Worm (Caenorhabditis elegans) whole organism, young adult: ENCODE results near the gene timm-17B.1.

ENCODE experiments used
- B0019.2 ChIP-seq: fragments of 200-800 bp; sonication (Bioruptor generic); conservative IDR thresholded peaks from 2 replicates; pipeline ENCODE4 v1.3.6; 2022; ENCODE audit warnings: missing genetic modification reagents, missing genetic modification characterization, missing compliant biosample characterization
- C17E4.6 ChIP-seq: fragments of 200-800 bp; sonication (Bioruptor generic); IDR thresholded peaks from 2 replicates; pipeline ENCODE4 v1.3.6; 2022; ENCODE audit warnings: missing genetic modification reagents, missing genetic modification characterization, missing compliant biosample characterization
- F37B4.10 ChIP-seq: fragments of 200-800 bp; sonication (Bioruptor generic); IDR thresholded peaks from 2 replicates; pipeline ENCODE4 v1.3.6; 2022; ENCODE audit warnings: missing genetic modification characterization, missing compliant biosample characterization
- F39B2.1 ChIP-seq: fragments of 200-800 bp; sonication (Bioruptor generic); IDR thresholded peaks from 2 replicates; pipeline ENCODE4 v1.3.6; 2022; ENCODE audit warnings: missing genetic modification reagents, missing genetic modification characterization, missing compliant biosample characterization
- F49E8.2 ChIP-seq: sonication (generic microtip); optimal IDR thresholded peaks from 3 replicates; lab custom pipeline; 2017; ENCODE audit warnings: missing genetic modification characterization, mild to moderate bottlenecking, missing compliant biosample characterization, antibody characterized with exemption, moderate library complexity; ENCODE audit not compliant: insufficient read depth
- Y67H2A.10 ChIP-seq: fragments of 200-800 bp; sonication (Bioruptor generic); conservative IDR thresholded peaks from 2 replicates; pipeline ENCODE4 v1.3.6; 2022; ENCODE audit warnings: missing genetic modification reagents, missing genetic modification characterization, missing compliant biosample characterization
- Y95B8A.8 ChIP-seq: fragments of 200-800 bp; sonication (Bioruptor generic); IDR thresholded peaks from 2 replicates; pipeline ENCODE4 v1.3.6; 2022; ENCODE audit warnings: missing genetic modification reagents, missing genetic modification characterization, missing compliant biosample characterization
- ZK185.1 ChIP-seq: sonication (generic microtip); optimal IDR thresholded peaks from 2 replicates; lab custom pipeline; 2016; ENCODE audit warnings: mild to moderate bottlenecking, missing genetic modification characterization, missing compliant biosample characterization; ENCODE audit not compliant: poor library complexity, severe bottlenecking
- aptf-3 ChIP-seq: fragments of 200-800 bp; sonication (Bioruptor generic); IDR thresholded peaks from 2 replicates; pipeline ENCODE4 v1.3.6; 2022; ENCODE audit warnings: missing genetic modification characterization, missing compliant biosample characterization
- athp-1 ChIP-seq: sonication (generic microtip); optimal IDR thresholded peaks from 2 replicates; lab custom pipeline; 2017; ENCODE audit warnings: mild to moderate bottlenecking, missing genetic modification characterization, missing compliant biosample characterization
- attf-5 ChIP-seq: fragments of 200-800 bp; sonication (Bioruptor generic); optimal IDR thresholded peaks from 2 replicates; lab custom pipeline; 2018; ENCODE audit warnings: mild to moderate bottlenecking, missing genetic modification characterization, missing compliant biosample characterization
- bed-2 ChIP-seq: fragments of 200-800 bp; sonication (Bioruptor generic); IDR thresholded peaks from 2 replicates; pipeline ENCODE4 v1.3.6; 2022; ENCODE audit warnings: missing genetic modification reagents, missing genetic modification characterization, missing compliant biosample characterization
- cebp-2 ChIP-seq: fragments of 200-800 bp; sonication (Bioruptor generic); IDR thresholded peaks from 2 replicates; pipeline ENCODE4 v1.3.6; 2022; ENCODE audit warnings: missing genetic modification characterization, missing compliant biosample characterization
- ceh-100 ChIP-seq: fragments of 200-800 bp; sonication (Bioruptor generic); IDR thresholded peaks from 2 replicates; pipeline ENCODE4 v1.3.6; 2022; ENCODE audit warnings: missing genetic modification reagents, missing genetic modification characterization, missing compliant biosample characterization
- ceh-40 ChIP-seq: fragments of 200-800 bp; sonication (Bioruptor generic); IDR thresholded peaks from 2 replicates; pipeline ENCODE4 v1.3.6; 2022; ENCODE audit warnings: missing genetic modification characterization, missing compliant biosample characterization
- chd-7 ChIP-seq: sonication (generic microtip); optimal IDR thresholded peaks from 2 replicates; lab custom pipeline; 2016; ENCODE audit warnings: mild to moderate bottlenecking, missing genetic modification characterization, moderate library complexity, missing compliant biosample characterization
- dox-1 ChIP-seq: fragments of 200-800 bp; sonication (Bioruptor generic); IDR thresholded peaks from 2 replicates; pipeline ENCODE4 v1.3.6; 2022; ENCODE audit warnings: missing genetic modification reagents, missing genetic modification characterization, missing compliant biosample characterization
- dpff-1 ChIP-seq: sonication (generic microtip); optimal IDR thresholded peaks from 2 replicates; lab custom pipeline; 2017; ENCODE audit warnings: mild to moderate bottlenecking, missing genetic modification characterization, missing compliant biosample characterization
- egl-44 ChIP-seq: fragments of 200-800 bp; sonication (Bioruptor generic); IDR thresholded peaks from 2 replicates; pipeline ENCODE4 v1.3.6; 2022; ENCODE audit warnings: missing genetic modification reagents, missing genetic modification characterization, missing compliant biosample characterization
- egrh-3 ChIP-seq: fragments of 200-800 bp; sonication (Bioruptor generic); IDR thresholded peaks from 2 replicates; pipeline ENCODE4 v1.3.6; 2022; ENCODE audit warnings: missing genetic modification reagents, missing genetic modification characterization, missing compliant biosample characterization
- ekl-4 ChIP-seq: fragments of 200-800 bp; sonication (Bioruptor generic); IDR thresholded peaks from 2 replicates; pipeline ENCODE4 v1.3.6; 2022; ENCODE audit warnings: missing genetic modification reagents, missing genetic modification characterization, missing compliant biosample characterization
- gei-17 ChIP-seq: fragments of 200-800 bp; sonication (Bioruptor generic); optimal IDR thresholded peaks from 2 replicates; lab custom pipeline; 2018; ENCODE audit warnings: mild to moderate bottlenecking, missing genetic modification characterization, missing compliant biosample characterization
- him-1 ChIP-seq: sonication (generic microtip); optimal IDR thresholded peaks from 2 replicates; lab custom pipeline; 2016; ENCODE audit warnings: missing genotype, missing genetic modification reagents, missing genetic modification characterization, missing compliant biosample characterization
- hmg-1.2 ChIP-seq: fragments of 200-800 bp; sonication (Bioruptor generic); IDR thresholded peaks from 2 replicates; pipeline ENCODE4 v1.3.6; 2022; ENCODE audit warnings: missing genetic modification reagents, missing genetic modification characterization, missing compliant biosample characterization
- hmg-20 ChIP-seq: fragments of 200-800 bp; sonication (Bioruptor generic); IDR thresholded peaks from 2 replicates; pipeline ENCODE4 v1.3.6; 2022; ENCODE audit warnings: missing genetic modification reagents, missing genetic modification characterization, missing compliant biosample characterization
- hrde-1 ChIP-seq: sonication (generic microtip); optimal IDR thresholded peaks from 2 replicates; lab custom pipeline; 2016; ENCODE audit warnings: missing genetic modification characterization, mild to moderate bottlenecking, missing compliant biosample characterization, moderate library complexity, missing genotype, missing genetic modification reagents, borderline replicate concordance
- hsf-1 ChIP-seq: fragments of 200-800 bp; sonication (Bioruptor generic); IDR thresholded peaks from 2 replicates; pipeline ENCODE4 v1.3.6; 2022; ENCODE audit warnings: missing genetic modification reagents, missing genetic modification characterization, missing compliant biosample characterization
- let-526 ChIP-seq: fragments of 200-800 bp; sonication (Bioruptor generic); IDR thresholded peaks from 2 replicates; pipeline ENCODE4 v1.3.6; 2022; ENCODE audit warnings: missing genetic modification reagents, missing genetic modification characterization, missing compliant biosample characterization
- lir-1 ChIP-seq: fragments of 200-800 bp; sonication (Bioruptor generic); conservative IDR thresholded peaks from 2 replicates; pipeline ENCODE4 v1.3.6; 2022; ENCODE audit warnings: missing genetic modification reagents, missing genetic modification characterization, missing compliant biosample characterization
- lsl-1 ChIP-seq: fragments of 200-800 bp; sonication (Bioruptor generic); optimal IDR thresholded peaks from 2 replicates; lab custom pipeline; 2018; ENCODE audit warnings: mild to moderate bottlenecking, missing genetic modification characterization, moderate library complexity, missing compliant biosample characterization
- lsy-27 ChIP-seq: sonication (generic microtip); optimal IDR thresholded peaks from 2 replicates; lab custom pipeline; 2017; ENCODE audit warnings: missing genetic modification characterization, mild to moderate bottlenecking, missing compliant biosample characterization, antibody characterized with exemption, missing genotype, borderline replicate concordance; ENCODE audit not compliant: insufficient read depth
- mes-4 ChIP-seq: sonication (generic microtip); optimal IDR thresholded peaks from 2 replicates; lab custom pipeline; 2016; ENCODE audit warnings: missing genotype, missing genetic modification characterization, missing compliant biosample characterization
- nfya-1 ChIP-seq: sonication (generic microtip); optimal IDR thresholded peaks from 2 replicates; lab custom pipeline; 2017; ENCODE audit warnings: antibody characterized with exemption, missing compliant biosample characterization, missing genetic modification characterization, borderline replicate concordance; ENCODE audit not compliant: insufficient read depth
- nhr-80 ChIP-seq: sonication (generic microtip); optimal IDR thresholded peaks from 2 replicates; lab custom pipeline; 2016; ENCODE audit warnings: missing genetic modification characterization, missing compliant biosample characterization
- nhr-90 ChIP-seq: sonication (generic microtip); optimal IDR thresholded peaks from 2 replicates; lab custom pipeline; 2016; ENCODE audit warnings: missing genotype, mild to moderate bottlenecking, missing genetic modification characterization, missing compliant biosample characterization
- rpc-1 ChIP-seq, 2 experiments: fragments of 150-350 bp in 1 of 2; sonication (generic microtip) in 1 of 2; optimal IDR thresholded peaks; 2 replicates each; lab custom pipeline; 2014 to 2018; ENCODE audit warnings: missing biosample characterization in 1 of 2, missing genetic modification characterization in 1 of 2, missing genetic modification reagents in 1 of 2, missing genotype in 1 of 2
- sdz-38 ChIP-seq: sonication (generic microtip); optimal IDR thresholded peaks from 2 replicates; lab custom pipeline; 2016; ENCODE audit warnings: missing genotype, missing genetic modification characterization, missing compliant biosample characterization
- sea-2 ChIP-seq: fragments of 200-800 bp; sonication (Bioruptor generic); IDR thresholded peaks from 2 replicates; pipeline ENCODE4 v1.3.6; 2022; ENCODE audit warnings: missing genetic modification characterization, missing compliant biosample characterization
- somi-1 ChIP-seq: fragments of 200-800 bp; sonication (Bioruptor generic); optimal IDR thresholded peaks from 2 replicates; lab custom pipeline; 2018; ENCODE audit warnings: mild to moderate bottlenecking, missing genetic modification characterization, missing compliant biosample characterization
- sptf-2 ChIP-seq: fragments of 200-800 bp; sonication (Bioruptor generic); optimal IDR thresholded peaks from 2 replicates; lab custom pipeline; 2018; ENCODE audit warnings: mild to moderate bottlenecking, missing genetic modification characterization, missing compliant biosample characterization
- tbp1 ChIP-seq: fragments of 200-800 bp; sonication (Bioruptor generic); optimal IDR thresholded peaks from 2 replicates; lab custom pipeline; 2018; ENCODE audit warnings: mild to moderate bottlenecking, missing genetic modification characterization, missing compliant biosample characterization
- tlf-1 ChIP-seq: fragments of 200-800 bp; sonication (Bioruptor generic); optimal IDR thresholded peaks from 2 replicates; lab custom pipeline; 2018; ENCODE audit warnings: mild to moderate bottlenecking, missing genetic modification characterization, missing compliant biosample characterization
- unc-130 ChIP-seq: sonication (generic microtip); optimal IDR thresholded peaks from 2 replicates; lab custom pipeline; 2016; ENCODE audit warnings: missing genetic modification reagents, missing genetic modification characterization, missing compliant biosample characterization
- xnd-1 ChIP-seq: sonication (generic microtip); optimal IDR thresholded peaks from 2 replicates; lab custom pipeline; 2016; ENCODE audit warnings: missing genotype, missing genetic modification reagents, missing genetic modification characterization, missing compliant biosample characterization
- ztf-18 ChIP-seq: sonication (generic microtip); optimal IDR thresholded peaks from 2 replicates; lab custom pipeline; 2016; ENCODE audit warnings: missing genotype, mild to moderate bottlenecking, missing genetic modification characterization, missing compliant biosample characterization
- ztf-25 ChIP-seq: fragments of 200-800 bp; sonication (Bioruptor generic); IDR thresholded peaks from 2 replicates; pipeline ENCODE4 v1.3.6; 2022; ENCODE audit warnings: missing genetic modification reagents, missing genetic modification characterization, missing compliant biosample characterization
- ztf-26 ChIP-seq: sonication (generic microtip); optimal IDR thresholded peaks from 2 replicates; lab custom pipeline; 2017; ENCODE audit warnings: missing genetic modification characterization, missing compliant biosample characterization
- ztf-6 ChIP-seq: fragments of 200-800 bp; sonication (Bioruptor generic); IDR thresholded peaks from 2 replicates; pipeline ENCODE4 v1.3.6; 2022; ENCODE audit warnings: missing genetic modification reagents, missing genetic modification characterization, missing compliant biosample characterization

The timm-17B.1 gene

DNA sequence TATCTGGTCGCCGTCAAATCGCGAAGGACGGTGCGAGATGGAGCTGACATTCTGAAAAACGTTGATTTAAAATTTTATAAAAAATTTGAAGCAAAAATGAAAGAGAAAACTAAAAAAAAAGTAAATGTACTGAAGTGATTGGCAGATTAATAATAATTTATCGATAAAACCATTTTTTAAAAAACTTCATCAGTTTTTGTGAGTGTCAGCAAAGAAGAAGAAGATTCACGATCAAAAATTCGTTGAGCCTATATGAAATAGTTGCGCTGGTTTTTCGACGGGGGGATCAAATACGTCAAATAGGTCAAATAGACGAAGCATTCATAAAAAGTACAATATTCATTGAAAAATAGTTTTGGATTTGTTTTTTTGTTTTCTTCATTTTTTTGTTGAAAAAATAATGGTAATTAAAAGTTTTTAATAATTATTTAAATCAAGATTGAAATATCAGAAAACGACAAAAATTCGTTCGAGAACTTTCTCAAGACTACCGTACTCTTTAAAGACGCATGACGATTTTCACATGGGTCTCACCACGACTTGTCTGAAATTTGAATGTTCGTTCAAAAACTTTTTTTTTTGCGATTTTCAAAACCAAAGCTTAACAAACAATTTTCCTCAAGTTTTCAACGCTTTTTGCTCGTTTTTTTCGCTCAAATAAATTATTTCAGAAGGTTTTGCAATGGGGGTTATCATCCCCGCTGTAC is 15.2 kb upstream of the timm-17B.1 start, which contains the start of the genes memi-1 and cyp-31A3 (continued):
- TF ChIP-seq hsf-1 (GFP tag; lab: Robert Waterston, UW) (peak; percentile 99), ceh-100 (no peak), bed-2 (GFP tag; lab: Robert Waterston, UW) (no peak), sdz-38 (tag; lab: Kevin White, UChicago) (no peak), ceh-40 (GFP tag; lab: Robert Waterston, UW) (no peak), egrh-3 (GFP tag; lab: Robert Waterston, UW) (no peak), gei-17 (GFP tag; lab: Kevin White, UChicago) (no peak), C17E4.6 (GFP tag; lab: Robert Waterston, UW) (no peak), xnd-1 (tag; lab: Kevin White, UChicago) (peak; percentile 86), nhr-90 (tag; lab: Kevin White, UChicago) (no peak), let-526 (no peak), athp-1 (tag; lab: Kevin White, UChicago) (no peak), ztf-6 (GFP tag; lab: Robert Waterston, UW) (no peak), egl-44 (GFP tag; lab: Robert Waterston, UW) (no peak), mes-4 (no peak), F49E8.2 (tag; lab: Kevin White, UChicago) (no peak), ZK185.1 (tag; lab: Kevin White, UChicago) (no peak), ztf-25 (GFP tag; lab: Robert Waterston, UW) (no peak), Y67H2A.10 (GFP tag; lab: Robert Waterston, UW) (no peak), lsl-1 (GFP tag; lab: Kevin White, UChicago) (peak; percentile 94), aptf-3 (GFP tag; lab: Robert Waterston, UW) (no peak), unc-130 (GFP tag; lab: Kevin White, UChicago) (no peak), dox-1 (no peak), somi-1 (no peak), F39B2.1 (GFP tag; lab: Robert Waterston, UW) (no peak), attf-5 (GFP tag; lab: Kevin White, UChicago) (no peak), tlf-1 (GFP tag; lab: Kevin White, UChicago) (peak; percentile 54), him-1 (tag; lab: Kevin White, UChicago) (no peak), hmg-20 (no peak), B0019.2 (GFP tag; lab: Robert Waterston, UW) (no peak; the same call in 1 of the 2 replicates), nhr-80 (tag; lab: Kevin White, UChicago) (no peak), lir-1 (GFP tag; lab: Robert Waterston, UW) (no peak), Y95B8A.8 (GFP tag; lab: Robert Waterston, UW) (no peak), ztf-18 (tag; lab: Kevin White, UChicago) (no peak), cebp-2 (GFP tag; lab: Robert Waterston, UW) (no peak), ztf-26 (tag; lab: Kevin White, UChicago) (no peak), sptf-2 (GFP tag; lab: Kevin White, UChicago) (no peak), F37B4.10 (GFP tag; lab: Robert Waterston, UW) (no peak), lsy-27 (tag; lab: Kevin White, UChicago) (no peak), chd-7 (tag; lab: Kevin White, UChicago) (no peak), sea-2 (GFP tag; lab: Robert Waterston, UW) (no peak), rpc-1 (optimal IDR thresholded peaks at IDR 0.05; lab: Kevin White, UChicago) (no peak), rpc-1 (tag; optimal IDR thresholded peaks at IDR 0.05; lab: Kevin White, UChicago) (no peak), dpff-1 (tag; lab: Kevin White, UChicago) (no peak), hrde-1 (tag; lab: Kevin White, UChicago) (no peak), hmg-1.2 (GFP tag; lab: Robert Waterston, UW) (0 out of 2 replicates have a peak, but pooled peaks have one; percentile 20), tbp1 (GFP tag; lab: Kevin White, UChicago) (peak; percentile 37), nfya-1 (tag; lab: Kevin White, UChicago) (no peak), ekl-4 (GFP tag; lab: Robert Waterston, UW) (peak; percentile 75)
